Fruit fly (Drosophila melanogaster) whole organism, adult: ENCODE measurements around the gene CG46466.
A peak's percentile ranks its signal among the peaks of the same experiment; 100 is the strongest.

Experiments
- CG12768 ChIP-seq: fragments of 200-800 bp; sonication (Bioruptor generic); optimal IDR thresholded peaks from 2 replicates; lab custom pipeline; 2017; ENCODE audit warnings: missing biosample characterization, missing genetic modification characterization, mild to moderate bottlenecking, moderate library complexity, missing genetic modification reagents
- CG33017 ChIP-seq: fragments of 200-800 bp; sonication (Bioruptor generic); optimal IDR thresholded peaks from 2 replicates; lab custom pipeline; 2018; ENCODE audit warnings: missing biosample characterization, mild to moderate bottlenecking, missing genetic modification characterization, moderate library complexity
- CG5204 ChIP-seq: fragments of 200-800 bp; sonication (Bioruptor generic); optimal IDR thresholded peaks from 2 replicates; lab custom pipeline; 2016; ENCODE audit warnings: missing biosample characterization, missing genetic modification characterization
- CG7045 ChIP-seq: fragments of 200-800 bp; sonication (Bioruptor generic); optimal IDR thresholded peaks from 2 replicates; lab custom pipeline; 2017; ENCODE audit warnings: missing biosample characterization, mild to moderate bottlenecking, missing genetic modification characterization
- CG7101 ChIP-seq: fragments of 200-800 bp; sonication (Bioruptor generic); optimal IDR thresholded peaks from 2 replicates; lab custom pipeline; 2018; ENCODE audit warnings: missing biosample characterization, mild to moderate bottlenecking, missing genetic modification characterization, moderate library complexity
- Clk ChIP-seq: fragments of 200-800 bp; sonication (Bioruptor generic); optimal IDR thresholded peaks from 2 replicates; lab custom pipeline; 2017; ENCODE audit warnings: missing biosample characterization, missing genetic modification characterization
- Crg-1 ChIP-seq: fragments of 200-800 bp; sonication (Bioruptor generic); optimal IDR thresholded peaks from 2 replicates; lab custom pipeline; 2016; ENCODE audit warnings: missing biosample characterization, missing genetic modification characterization
- Mnt ChIP-seq: fragments of 200-800 bp; sonication (Bioruptor generic); optimal IDR thresholded peaks from 2 replicates; lab custom pipeline; 2016; ENCODE audit warnings: missing biosample characterization, mild to moderate bottlenecking, missing genetic modification characterization
- cic ChIP-seq: fragments of 200-800 bp; sonication (Bioruptor generic); optimal IDR thresholded peaks from 2 replicates; lab custom pipeline; 2017; ENCODE audit warnings: missing biosample characterization, mild to moderate bottlenecking, missing genetic modification characterization, moderate library complexity
- cnc ChIP-seq, 2 experiments: fragments of >200 bp; optimal IDR thresholded peaks; 2 replicates each; lab custom pipeline; 2017
- kay ChIP-seq: fragments of 200-800 bp; sonication (Bioruptor generic); peaks from one replicate; lab custom pipeline; 2016; ENCODE audit warnings: missing biosample characterization, missing genetic modification characterization, borderline replicate concordance
- pad ChIP-seq: fragments of 200-800 bp; sonication (Bioruptor generic); optimal IDR thresholded peaks from 3 replicates; lab custom pipeline; 2017; ENCODE audit warnings: missing biosample characterization, missing genetic modification characterization, mild to moderate bottlenecking, moderate library complexity, missing genetic modification reagents
- tj ChIP-seq: fragments of 200-800 bp; sonication (Bioruptor generic); optimal IDR thresholded peaks from 3 replicates; lab custom pipeline; 2017; ENCODE audit warnings: missing biosample characterization, mild to moderate bottlenecking, missing genetic modification characterization, moderate library complexity
- toe ChIP-seq: fragments of 200-800 bp; sonication (Bioruptor generic); optimal IDR thresholded peaks from 2 replicates; lab custom pipeline; 2016; ENCODE audit warnings: missing biosample characterization, missing genetic modification characterization

Gene CG46466

DNA sequence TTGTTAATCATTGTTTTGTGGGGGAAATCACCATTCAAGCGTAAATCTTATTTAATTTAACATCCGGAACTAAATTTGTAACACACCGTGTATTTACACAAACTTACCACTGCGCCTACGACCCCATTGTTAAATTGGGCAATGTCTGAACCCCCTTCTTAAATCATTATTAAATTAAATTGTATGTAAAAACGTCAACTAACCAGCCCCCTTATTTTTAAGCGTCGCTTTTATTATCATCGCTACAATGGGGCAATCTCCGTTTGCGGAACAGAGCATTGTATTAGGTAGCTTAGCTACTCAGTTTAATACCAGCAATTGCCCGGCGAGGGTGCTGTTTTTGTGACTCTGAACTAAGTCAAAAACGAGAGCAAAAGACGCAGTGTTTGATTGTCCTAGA lies 33.5 kb downstream of the CG46466 start, which contains the start of gene Gat:
Gene Gat (plus strand): TSS at position 301 of the 400 bp plus-strand sequence.
- TF ChIP-seq Mnt (GFP tag; lab: Kevin White, UChicago) (no peak), CG7045 (GFP tag; lab: Kevin White, UChicago) (no peak), Crg-1 (GFP tag; lab: Kevin White, UChicago) (no peak), CG12768 (GFP tag; lab: Kevin White, UChicago) (no peak), cnc (optimal IDR thresholded peaks at IDR 0.05; lab: Kevin White, UChicago) (no peak), CG7101 (tag; lab: Kevin White, UChicago) (no peak), Clk (no peak), tj (no peak), toe (GFP tag; lab: Kevin White, UChicago) (no peak), pad (GFP tag; lab: Kevin White, UChicago) (no peak), CG5204 (no peak), CG33017 (tag; lab: Kevin White, UChicago) (no peak), cic (no peak)

DNA sequence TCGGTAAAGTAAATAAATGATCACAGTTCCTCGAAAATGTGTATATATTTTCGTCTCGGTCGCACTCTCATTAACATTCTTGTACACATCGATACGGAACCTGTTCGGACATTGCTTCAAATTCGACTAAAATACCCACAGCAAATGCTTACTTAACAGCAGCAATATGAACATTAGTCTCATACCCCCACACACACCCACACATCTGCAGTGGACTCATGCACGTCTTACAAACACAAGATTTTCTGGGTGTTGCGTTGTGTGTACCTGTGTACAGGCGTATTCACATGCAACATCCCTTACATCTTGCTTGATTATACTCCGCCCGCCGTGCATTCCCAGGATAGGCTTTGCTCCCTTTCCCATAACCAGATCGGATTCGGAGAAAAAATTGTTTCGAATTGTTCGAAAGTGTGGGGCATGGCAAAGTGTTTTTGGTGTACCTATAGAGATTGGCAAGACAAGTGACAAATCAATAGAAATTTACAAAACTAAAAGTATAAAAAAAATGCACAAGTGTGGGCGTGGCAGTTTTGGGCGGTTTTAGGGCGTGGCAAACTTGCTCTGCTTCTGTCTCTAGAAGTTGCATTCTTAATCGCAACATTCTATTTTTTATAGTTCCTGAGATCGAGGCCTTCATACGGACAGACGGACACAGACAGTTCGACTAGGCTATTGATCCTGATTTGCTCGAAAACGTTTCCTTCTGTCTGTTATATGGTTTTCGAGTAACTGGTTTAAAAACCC lies 36.9 kb downstream of the CG46466 start, which contains the start of gene mav:
Gene mav (minus strand): TSS at position 134 of the 747 bp plus-strand sequence.
- TF ChIP-seq kay (GFP tag; lab: Kevin White, UChicago) (peak; percentile 74), cic (no peak)
